Worm (Caenorhabditis elegans) whole organism, late embryonic: ENCODE data around the gene zipt-7.2.

Experiments used
- ama-1 ChIP-seq: fragments of 150-350 bp; optimal IDR thresholded peaks from 2 replicates; lab custom pipeline; 2014
- ceh-2 ChIP-seq: sonication (generic microtip); optimal IDR thresholded peaks from 2 replicates; lab custom pipeline; 2016; ENCODE audit warnings: missing genotype, missing genetic modification characterization, missing compliant biosample characterization
- nfya-1 ChIP-seq: sonication (generic microtip); optimal IDR thresholded peaks from 2 replicates; lab custom pipeline; 2017; ENCODE audit warnings: missing genetic modification characterization, mild to moderate bottlenecking, missing compliant biosample characterization, antibody characterized with exemption, moderate library complexity
- nhr-11 ChIP-seq: fragments of 150-350 bp; optimal IDR thresholded peaks from 2 replicates; lab custom pipeline; 2014; ENCODE audit warnings: missing biosample characterization, missing genetic modification characterization
- nhr-232 ChIP-seq: sonication (generic microtip); optimal IDR thresholded peaks from 2 replicates; lab custom pipeline; 2016; ENCODE audit warnings: missing genetic modification characterization, missing compliant biosample characterization
- pha-4 ChIP-seq: fragments of 150-350 bp; optimal IDR thresholded peaks from 2 replicates; lab custom pipeline; 2018; ENCODE audit warnings: missing biosample characterization, missing genetic modification reagents, missing genetic modification characterization
- sox-4 ChIP-seq: sonication (generic microtip); optimal IDR thresholded peaks from 2 replicates; lab custom pipeline; 2017; ENCODE audit warnings: mild to moderate bottlenecking, missing genetic modification characterization, inconsistent platforms, missing compliant biosample characterization
- tbx-7 ChIP-seq: sonication (generic microtip); optimal IDR thresholded peaks from 2 replicates; lab custom pipeline; 2016; ENCODE audit warnings: missing genotype, missing genetic modification characterization, missing compliant biosample characterization

DNA sequence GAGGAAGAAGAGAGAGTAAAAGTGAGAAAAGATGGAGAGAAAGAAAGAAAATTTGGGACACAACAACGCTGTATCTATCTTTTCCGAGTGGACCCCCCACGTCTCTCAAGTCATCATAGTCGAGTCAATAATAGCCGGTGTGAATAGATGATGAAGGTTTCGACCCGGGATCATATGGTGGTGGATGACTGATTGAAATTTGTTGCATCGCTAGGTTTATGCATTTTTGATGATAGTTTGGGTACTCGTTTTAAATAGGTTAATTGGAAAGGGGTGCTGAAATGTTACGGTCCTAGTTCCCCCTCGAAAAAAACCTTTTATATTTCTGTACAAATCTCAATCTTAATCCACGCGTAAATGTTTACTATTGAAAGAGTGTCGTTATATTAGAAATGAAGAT lies 47.8 kb upstream of the zipt-7.2 start:
- TF ChIP-seq ceh-2 (tag; lab: Kevin White, UChicago) = no peak
- no peak for TF ChIP-seq nhr-11 (tag; lab: Kevin White, UChicago)
- TF ChIP-seq pha-4 (tag; lab: Kevin White, UChicago) = no peak
- TF ChIP-seq ama-1 (lab: Kevin White, UChicago) = no peak
- TF ChIP-seq nhr-232 (tag; lab: Kevin White, UChicago) = no peak
- TF ChIP-seq sox-4 (tag; lab: Kevin White, UChicago) = no peak
- TF ChIP-seq tbx-7 (tag; lab: Kevin White, UChicago) = no peak
- TF ChIP-seq nfya-1 (tag; lab: Kevin White, UChicago) = no peak
